Fruit fly (Drosophila melanogaster) whole organism, embryonic: ENCODE measurements around the gene Rassf.

ENCODE experiments used
- Atf6 ChIP-seq: fragments of 200-800 bp; sonication (Bioruptor generic); IDR thresholded peaks from 2 replicates; pipeline ENCODE4 v1.3.6; 2022; ENCODE audit warnings: missing biosample characterization, missing genetic modification characterization
- Awh ChIP-seq: fragments of 200-800 bp; sonication (Bioruptor generic); IDR thresholded peaks from 2 replicates; pipeline ENCODE4, ENCODE4 v1.3.6; 2022; ENCODE audit warnings: missing biosample characterization, missing genetic modification characterization
- Bgb ChIP-seq: fragments of 200-800 bp; sonication (Bioruptor generic); IDR thresholded peaks from 2 replicates; pipeline ENCODE4 v1.3.6; 2022; ENCODE audit warnings: missing biosample characterization, missing genetic modification characterization; ENCODE audit not compliant: partially characterized antibody
- Blimp-1 ChIP-seq: fragments of 200-800 bp; sonication (Bioruptor generic); optimal IDR thresholded peaks from 3 replicates; lab custom pipeline; 2018; ENCODE audit warnings: missing biosample characterization, missing genetic modification characterization, mild to moderate bottlenecking, moderate library complexity, missing genetic modification reagents
- CG10267 ChIP-seq: fragments of 200-800 bp; sonication (Bioruptor generic); optimal IDR thresholded peaks from 2 replicates; lab custom pipeline; 2018; ENCODE audit warnings: missing biosample characterization, mild to moderate bottlenecking, missing genetic modification characterization, moderate library complexity
- CG12299 ChIP-seq: fragments of 200-800 bp; sonication (Bioruptor generic); optimal IDR thresholded peaks from 2 replicates; lab custom pipeline; 2018; ENCODE audit warnings: missing biosample characterization, mild to moderate bottlenecking, missing genetic modification characterization
- CG1233 ChIP-seq: fragments of 200-800 bp; sonication (Bioruptor generic); optimal IDR thresholded peaks from 4 replicates; lab custom pipeline; 2018; ENCODE audit warnings: missing biosample characterization, mild to moderate bottlenecking, missing genetic modification characterization
- CG12942 ChIP-seq: fragments of 200-800 bp; sonication (Bioruptor generic); optimal IDR thresholded peaks from 3 replicates; lab custom pipeline; 2016; ENCODE audit warnings: missing biosample characterization, missing genetic modification characterization
- CG2120 ChIP-seq: fragments of 200-800 bp; sonication (Bioruptor generic); optimal IDR thresholded peaks from 3 replicates; lab custom pipeline; 2016; ENCODE audit warnings: missing biosample characterization, missing genetic modification characterization
- CG30020 ChIP-seq: fragments of 200-800 bp; optimal IDR thresholded peaks from 2 replicates; lab custom pipeline; 2019; ENCODE audit warnings: missing biosample characterization, mild to moderate bottlenecking, missing genetic modification characterization, moderate library complexity
- CG32767 ChIP-seq: fragments of 200-800 bp; sonication (Bioruptor generic); IDR thresholded peaks from 2 replicates; pipeline ENCODE4 v1.3.6; 2022; ENCODE audit warnings: missing biosample characterization, missing genetic modification characterization
- CG33557 ChIP-seq: fragments of 200-800 bp; sonication (Bioruptor generic); optimal IDR thresholded peaks from 2 replicates; lab custom pipeline; 2019; ENCODE audit warnings: missing biosample characterization, mild to moderate bottlenecking, missing genetic modification characterization, moderate library complexity
- CG3407 ChIP-seq: fragments of 200-800 bp; sonication (Bioruptor generic); optimal IDR thresholded peaks from 2 replicates; lab custom pipeline; 2018; ENCODE audit warnings: missing biosample characterization, mild to moderate bottlenecking, missing genetic modification characterization
- CG34376 ChIP-seq: fragments of 200-800 bp; sonication (Bioruptor generic); optimal IDR thresholded peaks from 2 replicates; lab custom pipeline; 2018; ENCODE audit warnings: missing biosample characterization, mild to moderate bottlenecking, missing genetic modification characterization
- CG4404 ChIP-seq: fragments of 200-800 bp; sonication (Bioruptor generic); IDR thresholded peaks from 2 replicates; pipeline ENCODE4 v1.3.6; 2022; ENCODE audit warnings: missing biosample characterization, missing genetic modification characterization
- CG6854 ChIP-seq: fragments of 200-800 bp; sonication (Bioruptor generic); optimal IDR thresholded peaks from 3 replicates; lab custom pipeline; 2017; ENCODE audit warnings: missing biosample characterization, mild to moderate bottlenecking, missing genetic modification characterization
- CG7271 ChIP-seq: fragments of 200-800 bp; sonication (Bioruptor generic); optimal IDR thresholded peaks from 2 replicates; lab custom pipeline; 2018; ENCODE audit warnings: missing biosample characterization, mild to moderate bottlenecking, missing genetic modification characterization, moderate library complexity
- CG8765 ChIP-seq: fragments of 200-800 bp; sonication (Bioruptor generic); IDR thresholded peaks from 2 replicates; pipeline ENCODE4 v1.3.6; 2022; ENCODE audit warnings: missing biosample characterization, missing genetic modification characterization
- CG9215 ChIP-seq: fragments of 200-800 bp; sonication (Bioruptor generic); IDR thresholded peaks from 2 replicates; pipeline ENCODE4 v1.3.6; 2022; ENCODE audit warnings: missing biosample characterization, missing genetic modification characterization
- CrebB ChIP-seq: fragments of 200-800 bp; sonication (Bioruptor generic); optimal IDR thresholded peaks from 3 replicates; lab custom pipeline; 2018; ENCODE audit warnings: missing biosample characterization, mild to moderate bottlenecking, missing genetic modification characterization
- D19B ChIP-seq: fragments of 200-800 bp; sonication (Bioruptor generic); optimal IDR thresholded peaks from 2 replicates; lab custom pipeline; 2017; ENCODE audit warnings: missing biosample characterization, mild to moderate bottlenecking, missing genetic modification characterization
- Ets97D ChIP-seq: fragments of 200-800 bp; sonication (Bioruptor generic); optimal IDR thresholded peaks from 3 replicates; lab custom pipeline; 2016; ENCODE audit warnings: missing biosample characterization, missing genetic modification characterization
- Fer1 ChIP-seq: fragments of 200-800 bp; sonication (Bioruptor generic); optimal IDR thresholded peaks from 2 replicates; lab custom pipeline; 2017; ENCODE audit warnings: missing biosample characterization, mild to moderate bottlenecking, missing genetic modification characterization
- HLHmδ ChIP-seq: fragments of 200-800 bp; sonication (Bioruptor generic); optimal IDR thresholded peaks from 2 replicates; lab custom pipeline; 2018; ENCODE audit warnings: missing biosample characterization, mild to moderate bottlenecking, missing genetic modification characterization, moderate library complexity
- Hmr ChIP-seq: fragments of 200-800 bp; sonication (Bioruptor generic); optimal IDR thresholded peaks from 3 replicates; lab custom pipeline; 2017; ENCODE audit warnings: mild to moderate bottlenecking, missing biosample characterization, missing genetic modification reagents, missing genetic modification characterization
- Hr78 ChIP-seq, 2 experiments: fragments of 200-800 bp in 1 of 2; fragments of >200 bp in 1 of 2; sonication (Bioruptor generic) in 1 of 2; optimal IDR thresholded peaks; 2 replicates each; lab custom pipeline; 2017 to 2019; ENCODE audit warnings: missing biosample characterization in 2 of 2, missing genetic modification characterization in 2 of 2, mild to moderate bottlenecking in 1 of 2, moderate library complexity in 1 of 2
- Lim3 ChIP-seq: fragments of 200-800 bp; sonication (Bioruptor generic); IDR thresholded peaks from 2 replicates; pipeline ENCODE4 v1.3.6; 2022; ENCODE audit warnings: missing biosample characterization, missing genetic modification characterization
- Max ChIP-seq: fragments of 200-800 bp; sonication (Bioruptor generic); optimal IDR thresholded peaks from 2 replicates; lab custom pipeline; 2016; ENCODE audit warnings: missing biosample characterization, mild to moderate bottlenecking, missing genetic modification characterization
- Meics ChIP-seq: fragments of 200-800 bp; sonication (Bioruptor generic); optimal IDR thresholded peaks from 2 replicates; lab custom pipeline; 2017; ENCODE audit warnings: missing biosample characterization, mild to moderate bottlenecking, missing genetic modification characterization
- NK7.1 ChIP-seq: fragments of 200-800 bp; sonication (Bioruptor generic); optimal IDR thresholded peaks from 3 replicates; lab custom pipeline; 2016; ENCODE audit warnings: missing biosample characterization, missing genetic modification characterization
- Opbp ChIP-seq: fragments of 200-800 bp; sonication (Bioruptor generic); IDR thresholded peaks from 3 replicates; pipeline ENCODE4 v1.3.6; 2022; ENCODE audit warnings: missing biosample characterization, missing genetic modification characterization; ENCODE audit not compliant: partially characterized antibody
- Spps ChIP-seq: fragments of 200-800 bp; sonication (Bioruptor generic); optimal IDR thresholded peaks from 2 replicates; lab custom pipeline; 2018; ENCODE audit warnings: missing biosample characterization, mild to moderate bottlenecking, missing genetic modification characterization
- ato ChIP-seq: fragments of 200-800 bp; sonication (Bioruptor generic); IDR thresholded peaks from 2 replicates; pipeline ENCODE4 v1.3.6; 2022; ENCODE audit warnings: missing biosample characterization, missing genetic modification characterization; ENCODE audit not compliant: partially characterized antibody
- az2 ChIP-seq: fragments of 200-800 bp; sonication (Bioruptor generic); optimal IDR thresholded peaks from 3 replicates; lab custom pipeline; 2016; ENCODE audit warnings: missing biosample characterization, missing genetic modification characterization
- bcd ChIP-seq: fragments of 200-800 bp; sonication (Bioruptor generic); optimal IDR thresholded peaks from 2 replicates; lab custom pipeline; 2017; ENCODE audit warnings: missing biosample characterization, mild to moderate bottlenecking, missing genetic modification characterization
- crol ChIP-seq: fragments of 200-800 bp; sonication (Bioruptor generic); IDR thresholded peaks from 2 replicates; pipeline ENCODE4 v1.3.6; 2022; ENCODE audit warnings: missing biosample characterization, missing genetic modification characterization
- fd64A ChIP-seq: fragments of 200-800 bp; sonication (Bioruptor generic); optimal IDR thresholded peaks from 3 replicates; lab custom pipeline; 2018; ENCODE audit warnings: missing biosample characterization, mild to moderate bottlenecking, missing genetic modification characterization
- fd96Cb ChIP-seq: fragments of 200-800 bp; sonication (Bioruptor generic); optimal IDR thresholded peaks from 2 replicates; lab custom pipeline; 2018; ENCODE audit warnings: missing biosample characterization, mild to moderate bottlenecking, missing genetic modification characterization, moderate library complexity
- h ChIP-seq: fragments of >200 bp; optimal IDR thresholded peaks from 2 replicates; lab custom pipeline; 2017
- kah ChIP-seq: fragments of 200-800 bp; sonication (Bioruptor generic); optimal IDR thresholded peaks from 2 replicates; lab custom pipeline; 2018; ENCODE audit warnings: missing biosample characterization, mild to moderate bottlenecking, missing genetic modification characterization
- kay ChIP-seq: fragments of 200-800 bp; sonication (Bioruptor generic); optimal IDR thresholded peaks from 2 replicates; lab custom pipeline; 2016; ENCODE audit warnings: missing biosample characterization, missing genetic modification characterization
- kni ChIP-seq: fragments of 200-800 bp; sonication (Bioruptor generic); optimal IDR thresholded peaks from 3 replicates; lab custom pipeline; 2017; ENCODE audit warnings: mild to moderate bottlenecking, missing biosample characterization, missing genetic modification reagents, missing genetic modification characterization
- nom ChIP-seq: fragments of 200-800 bp; sonication (Bioruptor generic); optimal IDR thresholded peaks from 2 replicates; lab custom pipeline; 2017; ENCODE audit warnings: missing biosample characterization, missing genetic modification characterization, mild to moderate bottlenecking, moderate library complexity, missing genetic modification reagents
- oc ChIP-seq: fragments of 200-800 bp; sonication (Bioruptor generic); optimal IDR thresholded peaks from 2 replicates; lab custom pipeline; 2018; ENCODE audit warnings: missing biosample characterization, mild to moderate bottlenecking, missing genetic modification characterization, moderate library complexity
- odd ChIP-seq: fragments of 200-800 bp; sonication (Bioruptor generic); optimal IDR thresholded peaks from 2 replicates; lab custom pipeline; 2017; ENCODE audit warnings: missing biosample characterization, mild to moderate bottlenecking, missing genetic modification characterization
- pfk ChIP-seq: fragments of 200-800 bp; sonication (Bioruptor generic); optimal IDR thresholded peaks from 2 replicates; lab custom pipeline; 2018; ENCODE audit warnings: missing biosample characterization, mild to moderate bottlenecking, missing genetic modification characterization, moderate library complexity
- sima ChIP-seq: fragments of 200-800 bp; sonication (Bioruptor generic); optimal IDR thresholded peaks from 2 replicates; lab custom pipeline; 2016; ENCODE audit warnings: missing biosample characterization, missing genetic modification characterization
- tll ChIP-seq, 2 experiments: fragments of 200-800 bp in 1 of 2; fragments of >200 bp in 1 of 2; sonication (Bioruptor generic) in 1 of 2; optimal IDR thresholded peaks; 2 replicates each; lab custom pipeline; 2017 to 2019; ENCODE audit warnings: missing biosample characterization in 2 of 2, missing genetic modification characterization in 2 of 2, mild to moderate bottlenecking in 1 of 2, moderate library complexity in 1 of 2
- wek ChIP-seq: fragments of 200-800 bp; sonication (Bioruptor generic); optimal IDR thresholded peaks from 3 replicates; lab custom pipeline; 2018; ENCODE audit warnings: missing biosample characterization, mild to moderate bottlenecking, missing genetic modification characterization, moderate library complexity

The Rassf gene

DNA sequence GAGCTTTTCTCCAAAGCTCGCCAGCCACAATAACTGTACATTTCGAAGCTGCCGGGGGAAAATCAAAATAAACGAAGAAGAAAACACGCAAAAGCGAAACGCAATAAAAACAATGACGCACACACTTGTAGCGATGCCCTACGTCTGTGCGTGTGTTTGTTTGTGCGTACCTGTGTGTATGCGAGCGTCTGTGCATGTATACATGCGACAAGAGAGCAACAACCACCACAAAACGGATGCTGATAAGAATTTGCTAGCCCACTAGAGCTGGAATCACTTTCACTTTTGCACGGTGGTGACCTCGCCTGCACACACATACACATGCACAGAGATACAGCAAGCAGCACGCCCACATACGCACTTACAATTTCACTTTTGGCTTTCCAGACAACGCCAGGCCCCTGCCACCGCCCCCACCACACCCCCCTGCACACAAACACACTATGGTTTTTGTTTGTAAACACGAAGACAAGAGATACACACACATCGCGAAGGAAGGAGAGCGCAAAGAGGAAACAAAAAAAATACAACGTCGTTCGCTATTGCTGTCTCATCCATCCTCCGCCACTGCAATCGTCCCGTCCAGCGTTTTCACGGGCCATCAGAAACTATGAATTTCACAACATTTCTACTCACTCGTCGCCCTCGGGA lies 39.3 kb upstream of the Rassf start (continued):
- TF ChIP-seq tll (GFP tag; optimal IDR thresholded peaks at IDR 0.05; lab: Kevin White, UChicago): peak in 1 of 2 experiments; percentile 71
- peak; percentile 9 for TF ChIP-seq Meics
- TF ChIP-seq CG7271 (tag; lab: Kevin White, UChicago): no peak
- peak; percentile 80 for TF ChIP-seq kni (GFP tag; lab: Kevin White, UChicago)
- TF ChIP-seq pfk (GFP tag; lab: Kevin White, UChicago): no peak
- peak; percentile 4 for TF ChIP-seq oc
- TF ChIP-seq sima: no peak
- TF ChIP-seq CG2120 (GFP tag; lab: Kevin White, UChicago): no peak
- no peak for TF ChIP-seq CG4404
- TF ChIP-seq kay (GFP tag; lab: Kevin White, UChicago): peak; percentile 41
- no peak for TF ChIP-seq Max (GFP tag; lab: Kevin White, UChicago)
- 0 out of 2 replicates have a peak, but pooled peaks have one; percentile 15 for TF ChIP-seq Bgb (GFP tag; lab: Robert Waterston, UW)
- peak; percentile 6 for TF ChIP-seq CG3407 (GFP tag; lab: Kevin White, UChicago)
- peak; percentile 25 for TF ChIP-seq CG12299
- TF ChIP-seq Atf6 (GFP tag; lab: Robert Waterston, UW): no peak
- 0 out of 2 replicates have a peak, but pooled peaks have one; percentile 8 for TF ChIP-seq Awh (GFP tag; lab: Robert Waterston, UW)
- TF ChIP-seq CG10267 (tag; lab: Kevin White, UChicago): no peak
- TF ChIP-seq crol (GFP tag; lab: Robert Waterston, UW): peak; percentile 99
- no peak for TF ChIP-seq NK7.1 (GFP tag; lab: Kevin White, UChicago)
- TF ChIP-seq CG33557 (GFP tag; lab: Kevin White, UChicago): peak; percentile 58
- peak; percentile 32 for TF ChIP-seq Hmr (GFP tag; lab: Kevin White, UChicago)
- TF ChIP-seq Hr78 (GFP tag; optimal IDR thresholded peaks at IDR 0.05; lab: Kevin White, UChicago): peak in 1 of 2 experiments; percentile 96
- TF ChIP-seq fd96Cb (tag; lab: Kevin White, UChicago): no peak
- peak; percentile 99 for TF ChIP-seq CG32767 (GFP tag; lab: Robert Waterston, UW)
- TF ChIP-seq CrebB (tag; lab: Kevin White, UChicago): peak; percentile 40
- peak; percentile 99 for TF ChIP-seq Blimp-1 (GFP tag; lab: Kevin White, UChicago)
- no peak for TF ChIP-seq az2
- TF ChIP-seq CG12942: no peak
- no peak for TF ChIP-seq Lim3 (GFP tag; lab: Robert Waterston, UW)
- TF ChIP-seq kah (GFP tag; lab: Kevin White, UChicago): peak; percentile 83
- TF ChIP-seq CG30020 (tag; lab: Kevin White, UChicago): no peak
- TF ChIP-seq CG9215 (GFP tag; lab: Robert Waterston, UW): no peak
- peak; percentile 40 for TF ChIP-seq CG1233 (GFP tag; lab: Kevin White, UChicago)
- no peak for TF ChIP-seq CG8765 (GFP tag; lab: Robert Waterston, UW)
- TF ChIP-seq D19B (GFP tag; lab: Kevin White, UChicago): no peak
- peak; percentile 58; the same call in 2 of the 3 replicates for TF ChIP-seq Opbp (GFP tag; lab: Robert Waterston, UW)
- TF ChIP-seq fd64A (GFP tag; lab: Kevin White, UChicago): peak; percentile 44
- TF ChIP-seq HLHmδ (GFP tag; lab: Kevin White, UChicago): peak; percentile 45
- TF ChIP-seq Fer1: peak; percentile 28
- TF ChIP-seq ato (GFP tag; lab: Robert Waterston, UW): no peak
- no peak for TF ChIP-seq bcd (GFP tag; lab: Kevin White, UChicago)
- TF ChIP-seq h (lab: Kevin White, UChicago): no peak
- TF ChIP-seq CG6854 (GFP tag; lab: Kevin White, UChicago): peak; percentile 51
- TF ChIP-seq Spps (tag; lab: Kevin White, UChicago): no peak
- peak; percentile 62 for TF ChIP-seq odd (GFP tag; lab: Kevin White, UChicago)
- no peak for TF ChIP-seq wek (GFP tag; lab: Kevin White, UChicago)
- TF ChIP-seq CG34376 (GFP tag; lab: Kevin White, UChicago): peak; percentile 76
- peak; percentile 12 for TF ChIP-seq Ets97D (GFP tag; lab: Kevin White, UChicago)
- TF ChIP-seq nom (GFP tag; lab: Kevin White, UChicago): peak; percentile 77
